Fruit fly (Drosophila melanogaster) whole organism, prepupa: ENCODE data around the gene CG34377.
A peak's percentile ranks its signal among the peaks of the same experiment; 100 is the strongest.
"Not testable (repeated sequence)": the region's sequence is repeated elsewhere in the genome, so short reads cannot be mapped to it uniquely, and the experiment has no call there.

Experiments used
- Blimp-1 ChIP-seq: fragments of 200-800 bp; sonication (Bioruptor generic); optimal IDR thresholded peaks from 3 replicates; lab custom pipeline; 2017; ENCODE audit warnings: missing biosample characterization, missing genetic modification characterization, mild to moderate bottlenecking, moderate library complexity, missing genetic modification reagents
- CG10669 ChIP-seq: fragments of 200-800 bp; sonication (Bioruptor generic); optimal IDR thresholded peaks from 3 replicates; lab custom pipeline; 2018; ENCODE audit warnings: missing biosample characterization, mild to moderate bottlenecking, missing genetic modification characterization, moderate library complexity
- CG11902 ChIP-seq: fragments of 200-800 bp; sonication (Bioruptor generic); optimal IDR thresholded peaks from 3 replicates; lab custom pipeline; 2016; ENCODE audit warnings: missing biosample characterization, missing genetic modification characterization
- CG15336 ChIP-seq: fragments of 200-800 bp; sonication (Bioruptor generic); IDR thresholded peaks from 2 replicates; pipeline ENCODE4 v1.3.6; 2022; ENCODE audit warnings: missing biosample characterization, missing genetic modification characterization
- CG1621 ChIP-seq: fragments of 200-800 bp; sonication (Bioruptor generic); optimal IDR thresholded peaks from 3 replicates; lab custom pipeline; 2018; ENCODE audit warnings: missing biosample characterization, mild to moderate bottlenecking, missing genetic modification characterization
- CG16779 ChIP-seq: fragments of 200-800 bp; sonication (Bioruptor generic); optimal IDR thresholded peaks from 3 replicates; lab custom pipeline; 2017; ENCODE audit warnings: missing biosample characterization, mild to moderate bottlenecking, missing genetic modification characterization
- CG31627 ChIP-seq: fragments of 200-800 bp; sonication (Bioruptor generic); optimal IDR thresholded peaks from 3 replicates; lab custom pipeline; 2016; ENCODE audit warnings: missing biosample characterization, missing genetic modification characterization
- CG32006 ChIP-seq: fragments of 200-800 bp; sonication (Bioruptor generic); optimal IDR thresholded peaks from 3 replicates; lab custom pipeline; 2017; ENCODE audit warnings: missing biosample characterization, mild to moderate bottlenecking, missing genetic modification characterization
- CG34406 ChIP-seq: fragments of 200-800 bp; sonication (Bioruptor generic); optimal IDR thresholded peaks from 3 replicates; lab custom pipeline; 2016; ENCODE audit warnings: missing biosample characterization, missing genetic modification characterization
- CG3919 ChIP-seq: fragments of 200-800 bp; sonication (Bioruptor generic); optimal IDR thresholded peaks from 3 replicates; lab custom pipeline; 2016; ENCODE audit warnings: missing biosample characterization, missing genetic modification characterization
- CG4318 ChIP-seq: fragments of 200-800 bp; sonication (Bioruptor generic); optimal IDR thresholded peaks from 3 replicates; lab custom pipeline; 2017; ENCODE audit warnings: missing biosample characterization, mild to moderate bottlenecking, missing genetic modification characterization
- CG6163 ChIP-seq: fragments of 200-800 bp; sonication (Bioruptor generic); IDR thresholded peaks from 3 replicates; pipeline ENCODE4 v1.3.6; 2022; ENCODE audit warnings: missing biosample characterization, missing genetic modification characterization
- CG6792 ChIP-seq: fragments of 200-800 bp; sonication (Bioruptor generic); optimal IDR thresholded peaks from 3 replicates; lab custom pipeline; 2016; ENCODE audit warnings: missing biosample characterization, missing genetic modification characterization
- CG6808 ChIP-seq: fragments of 200-800 bp; sonication (Bioruptor generic); optimal IDR thresholded peaks from 3 replicates; lab custom pipeline; 2017; ENCODE audit warnings: missing biosample characterization, missing genetic modification characterization, mild to moderate bottlenecking, moderate library complexity, missing genetic modification reagents
- CG7368 ChIP-seq: fragments of 200-800 bp; sonication (Bioruptor generic); optimal IDR thresholded peaks from 3 replicates; lab custom pipeline; 2016; ENCODE audit warnings: missing biosample characterization, missing genetic modification characterization
- CG8319 ChIP-seq: fragments of 200-800 bp; sonication (Bioruptor generic); optimal IDR thresholded peaks from 3 replicates; lab custom pipeline; 2016; ENCODE audit warnings: missing biosample characterization, missing genetic modification characterization
- CG8632 ChIP-seq: fragments of 200-800 bp; sonication (Bioruptor generic); optimal IDR thresholded peaks from 3 replicates; lab custom pipeline; 2016; ENCODE audit warnings: missing biosample characterization, missing genetic modification characterization
- CG9139 ChIP-seq: fragments of 200-800 bp; sonication (Bioruptor generic); optimal IDR thresholded peaks from 3 replicates; lab custom pipeline; 2017; ENCODE audit warnings: missing biosample characterization, mild to moderate bottlenecking, missing genetic modification characterization
- Eip75B ChIP-seq: fragments of 200-800 bp; sonication (Bioruptor generic); optimal IDR thresholded peaks from 3 replicates; lab custom pipeline; 2016; ENCODE audit warnings: missing biosample characterization, missing genetic modification characterization
- Eip78C ChIP-seq: fragments of 200-800 bp; sonication (Bioruptor generic); peaks from one replicate; lab custom pipeline; 2016; ENCODE audit warnings: missing biosample characterization, missing genetic modification characterization
- Ets96B ChIP-seq: fragments of 200-800 bp; optimal IDR thresholded peaks from 2 replicates; lab custom pipeline; 2019; ENCODE audit warnings: missing biosample characterization, mild to moderate bottlenecking, missing genetic modification characterization, moderate library complexity
- Hr38 ChIP-seq: sonication (Bioruptor generic); optimal IDR thresholded peaks from 2 replicates; lab custom pipeline; 2016; ENCODE audit warnings: missing biosample characterization, missing genetic modification characterization
- OdsH ChIP-seq: fragments of 200-800 bp; sonication (Bioruptor generic); optimal IDR thresholded peaks from 3 replicates; lab custom pipeline; 2016; ENCODE audit warnings: missing biosample characterization, missing genetic modification characterization
- Sox102F ChIP-seq: fragments of 200-800 bp; sonication (Bioruptor generic); optimal IDR thresholded peaks from 2 replicates; lab custom pipeline; 2016; ENCODE audit warnings: missing biosample characterization, mild to moderate bottlenecking, missing genetic modification characterization
- Sox15 ChIP-seq: fragments of 200-800 bp; sonication (Bioruptor generic); optimal IDR thresholded peaks from 3 replicates; lab custom pipeline; 2016; ENCODE audit warnings: missing biosample characterization, missing genetic modification characterization
- dac ChIP-seq: fragments of 200-800 bp; sonication (Bioruptor generic); optimal IDR thresholded peaks from 2 replicates; lab custom pipeline; 2017; ENCODE audit warnings: missing biosample characterization, mild to moderate bottlenecking, missing genetic modification characterization
- dsx ChIP-seq: fragments of 200-800 bp; optimal IDR thresholded peaks from 3 replicates; lab custom pipeline; 2019; ENCODE audit warnings: missing biosample characterization, mild to moderate bottlenecking, missing genetic modification characterization, moderate library complexity; ENCODE audit not compliant: poor library complexity, severe bottlenecking
- eg ChIP-seq: fragments of 200-800 bp; sonication (Bioruptor generic); IDR thresholded peaks from 3 replicates; pipeline ENCODE4 v1.3.6; 2022; ENCODE audit warnings: missing biosample characterization, missing genetic modification characterization
- fd85E ChIP-seq: fragments of 200-800 bp; sonication (Bioruptor generic); optimal IDR thresholded peaks from 3 replicates; lab custom pipeline; 2016; ENCODE audit warnings: missing biosample characterization, missing genetic modification characterization
- fkh ChIP-seq: fragments of 200-800 bp; sonication (Bioruptor generic); optimal IDR thresholded peaks from 3 replicates; lab custom pipeline; 2017; ENCODE audit warnings: missing biosample characterization, mild to moderate bottlenecking, missing genetic modification characterization, moderate library complexity
- lz ChIP-seq: fragments of 200-800 bp; sonication (Bioruptor generic); optimal IDR thresholded peaks from 3 replicates; lab custom pipeline; 2016; ENCODE audit warnings: missing biosample characterization, missing genetic modification characterization
- pdm3 ChIP-seq: fragments of 200-800 bp; sonication (Bioruptor generic); optimal IDR thresholded peaks from 3 replicates; lab custom pipeline; 2016; ENCODE audit warnings: missing biosample characterization, missing genetic modification characterization
- spab ChIP-seq: fragments of 200-800 bp; sonication (Bioruptor generic); optimal IDR thresholded peaks from 2 replicates; lab custom pipeline; 2017; ENCODE audit warnings: missing biosample characterization, mild to moderate bottlenecking, missing genetic modification characterization, missing genetic modification reagents
- svp ChIP-seq: fragments of 200-800 bp; sonication (Bioruptor generic); peaks from one replicate; lab custom pipeline; 2016; ENCODE audit warnings: missing biosample characterization, missing genetic modification characterization
- topi ChIP-seq: fragments of 200-800 bp; sonication (Bioruptor generic); optimal IDR thresholded peaks from 3 replicates; lab custom pipeline; 2016; ENCODE audit warnings: missing biosample characterization, missing genetic modification characterization
- vri ChIP-seq: fragments of 200-800 bp; sonication (Bioruptor generic); optimal IDR thresholded peaks from 3 replicates; lab custom pipeline; 2016; ENCODE audit warnings: missing biosample characterization, mild to moderate bottlenecking, missing genetic modification characterization

CG34377 gene

dm6 chr3R:22324736-22325135 is 842 bp upstream of the CG34377 start (continued):
- TF ChIP-seq Eip75B (GFP tag; lab: Kevin White, UChicago) (peak; percentile 38), lz (GFP tag; lab: Kevin White, UChicago) (peak; percentile 31), svp (GFP tag; lab: Kevin White, UChicago) (peak; percentile 63), CG9139 (GFP tag; lab: Kevin White, UChicago) (peak; percentile 66), pdm3 (GFP tag; lab: Kevin White, UChicago) (peak; percentile 22), CG6163 (GFP tag; lab: Robert Waterston, UW) (peak; percentile 70), topi (GFP tag; lab: Kevin White, UChicago) (peak; percentile 33), CG4318 (GFP tag; lab: Kevin White, UChicago) (peak; percentile 45)

dm6 chr3R:22300064-22300463 is 23.8 kb downstream of the CG34377 start:
- TF ChIP-seq CG4318 (GFP tag; lab: Kevin White, UChicago) (no peak), svp (GFP tag; lab: Kevin White, UChicago) (peak; percentile 57), lz (GFP tag; lab: Kevin White, UChicago) (no peak), spab (no peak), Eip78C (no peak), CG10669 (GFP tag; lab: Kevin White, UChicago) (no peak), fd85E (GFP tag; lab: Kevin White, UChicago) (no peak)

dm6 chr3R:22299309-22299708 is 24.6 kb downstream of the CG34377 start:
- TF ChIP-seq svp (GFP tag; lab: Kevin White, UChicago) (peak; percentile 70), vri (GFP tag; lab: Kevin White, UChicago) (peak; percentile 25)

DNA sequence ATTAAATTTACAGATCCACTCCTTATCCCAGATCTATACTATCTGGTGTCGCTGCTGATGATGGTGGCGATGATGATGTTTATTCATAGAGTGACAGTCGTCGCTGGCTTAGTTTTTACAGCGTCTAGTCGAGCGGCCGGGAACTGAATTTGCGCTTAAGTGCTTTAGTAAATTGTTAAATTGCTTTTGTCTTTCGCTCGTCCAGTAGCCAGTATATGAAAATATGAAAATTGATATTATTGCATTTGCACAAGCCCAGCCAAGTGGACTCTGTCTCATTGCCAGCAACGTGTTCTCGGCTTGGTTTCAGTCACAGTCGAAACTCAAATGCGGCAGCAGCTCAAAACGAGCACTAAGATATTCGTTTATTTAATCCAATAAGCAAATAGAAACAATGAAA is 25.4 kb downstream of the CG34377 start, which contains the start of gene CG7084:
CG7084 (plus strand) TSS at position 301 of the 400 bp plus-strand sequence.
- TF ChIP-seq fd85E (GFP tag; lab: Kevin White, UChicago); CG6163 (GFP tag; lab: Robert Waterston, UW); CG1621 (tag; lab: Kevin White, UChicago): not testable (repeated sequence)

- TF ChIP-seq spab, result no peak
- no peak for TF ChIP-seq CG11902 (GFP tag; lab: Kevin White, UChicago)
- TF ChIP-seq eg (GFP tag; lab: Robert Waterston, UW), result no peak
- no peak for TF ChIP-seq vri (GFP tag; lab: Kevin White, UChicago)
- TF ChIP-seq dac (GFP tag; lab: Kevin White, UChicago), result no peak
- no peak for TF ChIP-seq Blimp-1 (GFP tag; lab: Kevin White, UChicago)
- TF ChIP-seq Sox15 (GFP tag; lab: Kevin White, UChicago), result no peak
- no peak for TF ChIP-seq Sox102F
- TF ChIP-seq topi (GFP tag; lab: Kevin White, UChicago), result no peak
- no peak for TF ChIP-seq Eip78C
- TF ChIP-seq CG34406, result no peak
- TF ChIP-seq OdsH (GFP tag; lab: Kevin White, UChicago), result no peak
- TF ChIP-seq pdm3 (GFP tag; lab: Kevin White, UChicago), result no peak
- no peak for TF ChIP-seq Ets96B (tag; lab: Kevin White, UChicago)
- no peak for TF ChIP-seq CG31627 (GFP tag; lab: Kevin White, UChicago)
Measured at dm6 chr3R:22288305-22288704, 35.6 kb downstream of the CG34377 start.

DNA sequence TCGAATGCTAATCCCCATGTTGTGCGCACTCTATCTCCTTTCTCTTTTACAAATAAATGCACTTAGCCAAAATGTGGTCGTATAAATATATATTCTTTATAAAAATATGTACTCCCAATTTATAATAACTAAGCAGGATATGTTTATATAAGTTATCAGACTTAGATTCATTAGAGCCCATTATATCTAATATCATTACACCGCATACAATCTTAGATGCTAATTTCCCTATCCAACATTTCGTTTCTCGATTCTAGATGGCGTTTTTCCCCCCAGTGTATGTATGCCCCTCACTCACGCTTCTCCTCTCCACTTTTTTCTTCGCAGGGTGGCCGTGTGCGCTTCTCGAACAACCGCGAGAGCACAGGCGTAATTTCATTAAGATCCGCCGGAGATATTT is 36.4 kb downstream of the CG34377 start:
- TF ChIP-seq fd85E (GFP tag; lab: Kevin White, UChicago) (no peak), Eip78C (no peak), eg (GFP tag; lab: Robert Waterston, UW) (no peak), dac (GFP tag; lab: Kevin White, UChicago) (no peak), CG7368 (GFP tag; lab: Kevin White, UChicago) (no peak), pdm3 (GFP tag; lab: Kevin White, UChicago) (no peak), CG3919 (GFP tag; lab: Kevin White, UChicago) (no peak)

DNA sequence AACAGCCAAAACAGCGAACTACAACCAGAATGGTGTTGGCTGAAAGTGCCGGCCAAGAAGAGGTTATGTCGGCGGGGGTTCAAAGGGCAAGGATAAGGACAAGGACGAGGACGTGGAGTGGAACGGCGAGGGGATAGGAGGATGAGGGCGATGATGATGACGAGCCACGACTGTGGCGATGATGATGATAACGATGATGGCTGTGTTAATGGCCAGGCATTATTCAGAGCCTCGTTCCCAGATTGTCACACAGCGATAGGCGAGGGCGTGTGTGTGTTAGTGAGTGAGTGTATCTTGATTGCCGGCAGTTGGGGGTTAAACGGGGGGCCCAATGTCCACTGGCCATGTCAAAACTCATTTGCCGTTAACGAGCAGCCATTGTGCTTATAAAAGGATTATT is 50.9 kb downstream of the CG34377 start:
- TF ChIP-seq CG8319, result no peak
- no peak for TF ChIP-seq dsx
- TF ChIP-seq spab, result no peak
- no peak for TF ChIP-seq CG32006 (GFP tag; lab: Kevin White, UChicago)
- TF ChIP-seq svp (GFP tag; lab: Kevin White, UChicago), result no peak
- no peak for TF ChIP-seq CG6808 (GFP tag; lab: Kevin White, UChicago)
- no peak for TF ChIP-seq Hr38 (GFP tag; lab: Kevin White, UChicago)
- TF ChIP-seq Eip78C, result no peak
- no peak for TF ChIP-seq CG7368 (GFP tag; lab: Kevin White, UChicago)
- TF ChIP-seq Sox15 (GFP tag; lab: Kevin White, UChicago), result no peak
- no peak for TF ChIP-seq CG15336
- no peak for TF ChIP-seq CG8632 (GFP tag; lab: Kevin White, UChicago)
- TF ChIP-seq fkh, result no peak
- TF ChIP-seq CG16779 (tag; lab: Kevin White, UChicago), result no peak
- TF ChIP-seq CG6792 (GFP tag; lab: Kevin White, UChicago), result no peak
